Fruit fly (Drosophila melanogaster): ENCODE results near the gene CG14341.

Gene CG14341

DNA sequence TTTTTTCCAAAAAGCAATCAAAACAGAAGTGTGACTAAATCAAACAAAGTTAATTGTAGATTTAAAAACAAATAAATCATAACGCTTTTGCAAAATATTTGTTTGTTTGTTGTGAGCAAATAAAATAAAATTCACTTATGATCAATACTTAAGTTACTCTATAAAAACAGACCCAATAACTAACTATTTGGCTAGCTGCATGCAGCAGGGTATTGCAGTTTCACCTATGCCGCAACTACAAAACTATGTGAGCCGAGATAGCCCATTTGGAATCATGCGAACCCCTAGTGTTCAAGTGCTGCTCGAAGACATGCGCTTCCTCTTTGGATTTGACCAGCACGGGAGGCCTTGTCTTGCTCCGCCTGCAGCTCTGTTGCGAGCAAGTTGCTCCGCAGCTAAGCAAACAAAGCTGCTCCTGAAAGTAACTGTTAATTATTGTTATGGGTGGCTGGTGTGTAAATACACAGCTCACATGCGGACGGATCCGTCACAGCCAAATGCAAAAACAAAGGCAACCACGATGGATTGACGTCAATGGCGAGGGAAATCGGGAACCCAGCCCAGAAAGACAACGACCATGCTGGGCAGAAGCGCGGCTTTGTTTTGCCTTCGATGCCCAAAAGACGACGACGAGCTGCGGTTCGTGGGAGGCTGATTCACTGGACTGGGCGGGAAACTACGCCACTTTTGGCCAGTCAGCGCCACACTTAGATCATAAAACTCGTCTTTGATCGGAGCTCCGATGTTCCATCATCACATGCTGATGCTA is 44.2 kb upstream of the CG14341 start:
- TF ChIP-seq Ets98B (GFP tag; IDR thresholded peaks at IDR 0.05) (no peak), Pif1B (GFP tag; optimal IDR thresholded peaks at IDR 0.05) (no peak), CG13204 (GFP tag; optimal IDR thresholded peaks at IDR 0.05) (no peak), CG9948 (tag; optimal IDR thresholded peaks at IDR 0.05) (no peak), CG8159 (tag; optimal IDR thresholded peaks at IDR 0.05) (no peak), rn (GFP tag; IDR thresholded peaks at IDR 0.05) (no peak), fd96Ca (GFP tag; IDR thresholded peaks at IDR 0.05) (no peak), CG32121 (GFP tag; IDR thresholded peaks at IDR 0.05) (no peak), Snoo (tag; optimal IDR thresholded peaks at IDR 0.05) (no peak), CG10348 (GFP tag; IDR thresholded peaks at IDR 0.05) (no peak), gl (tag; optimal IDR thresholded peaks at IDR 0.05) (no peak)

DNA sequence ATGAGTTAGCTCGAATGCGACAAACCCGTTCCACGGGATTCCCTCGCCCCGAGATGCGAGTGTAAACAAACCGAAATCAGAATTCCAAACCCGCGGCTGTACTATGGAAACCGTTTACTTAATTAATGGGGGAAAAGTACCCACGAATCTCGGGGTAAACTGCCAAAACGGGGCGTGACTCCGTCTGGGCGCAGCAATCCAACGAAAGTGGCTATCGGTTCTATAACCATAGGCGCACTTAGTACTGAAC is 43.7 kb upstream of the CG14341 start:
- TF ChIP-seq EcR (GFP tag; optimal IDR thresholded peaks at IDR 0.05) (no peak), CG12605 (GFP tag; IDR thresholded peaks at IDR 0.05) (no peak), Snoo (tag; optimal IDR thresholded peaks at IDR 0.05) (no peak), rn (GFP tag; IDR thresholded peaks at IDR 0.05) (no peak), Pif1B (GFP tag; optimal IDR thresholded peaks at IDR 0.05) (no peak), CG8301 (tag; optimal IDR thresholded peaks at IDR 0.05) (no peak), CG14655 (GFP tag; optimal IDR thresholded peaks at IDR 0.05) (no peak), CG9948 (tag; optimal IDR thresholded peaks at IDR 0.05) (no peak), Pif1A (GFP tag; optimal IDR thresholded peaks at IDR 0.05) (no peak), D1 (tag; optimal IDR thresholded peaks at IDR 0.05) (no peak), CG4496 (GFP tag; IDR thresholded peaks at IDR 0.05) (no peak), CG15710 (tag; optimal IDR thresholded peaks at IDR 0.05) (no peak)

DNA sequence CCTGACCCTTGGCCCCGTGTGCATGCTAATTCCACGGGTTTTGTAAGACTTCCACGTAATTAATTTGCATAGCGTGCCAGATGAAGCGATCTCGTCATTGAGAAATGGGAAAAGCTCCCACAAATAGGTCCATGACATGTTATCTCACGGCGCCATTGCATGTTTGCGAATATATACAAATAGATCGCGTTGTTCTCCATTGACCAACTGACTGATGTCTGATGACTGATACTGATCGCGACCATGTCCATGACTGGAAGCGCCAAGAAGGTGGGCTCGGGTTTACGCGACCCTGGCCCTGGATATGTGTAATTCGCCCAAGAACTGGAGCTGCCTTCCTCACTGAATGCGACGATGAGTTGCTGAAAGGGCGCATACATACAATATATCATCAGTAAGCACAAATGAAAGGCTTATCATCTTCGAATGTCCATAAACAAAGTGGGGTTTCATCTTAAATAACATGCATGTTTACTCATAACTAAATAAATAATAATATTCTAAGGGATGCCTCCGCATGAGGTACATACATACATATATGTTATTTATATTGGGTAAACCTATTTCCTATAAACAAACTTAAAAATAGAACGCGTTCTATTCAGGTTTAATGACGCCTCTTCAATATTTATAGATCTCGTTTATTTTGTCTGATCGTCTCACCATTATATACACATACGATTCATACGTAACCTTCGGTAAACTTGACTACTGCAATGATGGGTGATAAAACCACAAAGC is 43.1 kb upstream of the CG14341 start:
- no peak for TF ChIP-seq CG4496 (GFP tag; IDR thresholded peaks at IDR 0.05)
- peak; percentile 70 for TF ChIP-seq EcR (GFP tag; optimal IDR thresholded peaks at IDR 0.05)

DNA sequence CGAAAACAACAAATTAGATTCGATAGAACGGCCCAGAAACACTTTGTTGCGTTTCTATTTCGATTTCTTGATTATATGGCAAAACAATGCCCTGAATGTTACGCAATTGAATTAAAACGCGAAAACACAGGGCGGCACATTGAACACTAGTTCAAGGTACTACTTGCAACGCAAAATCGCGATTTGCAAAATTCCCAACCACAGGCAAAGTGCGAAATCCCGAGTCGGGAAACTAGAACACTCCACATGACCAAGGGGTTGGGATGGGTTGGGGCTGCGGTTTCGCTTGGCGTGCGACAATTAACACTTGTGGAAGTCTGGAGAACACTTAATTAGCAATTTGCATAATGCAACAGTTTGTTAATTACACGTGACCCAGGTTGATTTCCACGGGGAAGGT is 42.0 kb upstream of the CG14341 start:
- TF ChIP-seq CG32121 (GFP tag; IDR thresholded peaks at IDR 0.05) (no peak), CG15710 (tag; optimal IDR thresholded peaks at IDR 0.05) (no peak), CG8159 (tag; optimal IDR thresholded peaks at IDR 0.05) (no peak), CG34367 (tag; optimal IDR thresholded peaks at IDR 0.05) (no peak)

DNA sequence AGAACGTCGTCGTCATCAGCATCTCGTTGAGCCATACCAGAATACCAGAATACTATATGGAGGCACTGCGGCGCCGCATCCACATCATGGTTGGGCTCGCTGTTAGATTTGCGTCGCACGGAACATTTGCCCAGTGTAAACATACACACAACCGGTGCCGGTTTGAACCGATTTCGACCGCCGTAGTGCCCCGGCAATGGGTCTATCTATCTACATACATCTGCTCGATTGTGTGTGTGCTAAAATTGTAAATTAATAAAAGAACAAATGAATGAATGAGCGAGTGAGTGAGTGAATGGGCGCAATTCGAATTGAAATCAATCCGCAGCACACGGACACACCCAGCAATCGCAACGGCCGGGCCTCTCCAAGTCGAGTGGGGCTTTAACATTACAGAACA is 40.9 kb upstream of the CG14341 start:
- TF ChIP-seq CG9948 (tag; optimal IDR thresholded peaks at IDR 0.05): no peak
- no peak for TF ChIP-seq CG10348 (GFP tag; IDR thresholded peaks at IDR 0.05)
- peak; percentile 25; the same call in 1 of the 3 replicates for TF ChIP-seq CG4496 (GFP tag; IDR thresholded peaks at IDR 0.05)
- TF ChIP-seq CG12605 (GFP tag; IDR thresholded peaks at IDR 0.05): 0 out of 2 replicates have a peak, but pooled peaks have one; percentile 18

DNA sequence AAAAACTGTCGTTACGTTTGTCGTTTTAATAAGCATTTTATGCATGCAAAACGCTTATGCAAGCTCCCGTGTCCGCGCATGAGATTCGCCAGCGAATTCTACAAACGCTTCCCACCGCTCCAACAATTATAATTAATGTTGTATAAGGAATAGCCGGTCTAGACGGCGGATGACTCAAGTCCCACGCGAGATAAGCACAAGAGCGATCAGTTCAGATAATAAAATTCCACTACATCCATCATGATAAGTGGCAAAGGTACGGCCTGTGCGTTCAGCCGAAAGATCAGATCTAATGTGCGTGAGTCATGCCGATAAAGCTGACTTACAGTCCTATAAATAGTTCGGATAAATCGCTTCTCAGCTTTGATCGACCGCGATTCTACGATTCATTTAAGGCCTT is 39.8 kb upstream of the CG14341 start:
- TF ChIP-seq CG10348 (GFP tag; IDR thresholded peaks at IDR 0.05) (no peak), rn (GFP tag; IDR thresholded peaks at IDR 0.05) (no peak), CG17806 (tag; optimal IDR thresholded peaks at IDR 0.05) (no peak), CG8159 (tag; optimal IDR thresholded peaks at IDR 0.05) (no peak), gl (tag; optimal IDR thresholded peaks at IDR 0.05) (no peak), CG15710 (tag; optimal IDR thresholded peaks at IDR 0.05) (no peak), Snoo (tag; optimal IDR thresholded peaks at IDR 0.05) (no peak), Pif1A (GFP tag; optimal IDR thresholded peaks at IDR 0.05) (no peak), EcR (GFP tag; optimal IDR thresholded peaks at IDR 0.05) (no peak), CG4496 (GFP tag; IDR thresholded peaks at IDR 0.05) (no peak), CG13204 (GFP tag; optimal IDR thresholded peaks at IDR 0.05) (no peak), Ets98B (GFP tag; IDR thresholded peaks at IDR 0.05) (no peak), Pif1B (GFP tag; optimal IDR thresholded peaks at IDR 0.05) (no peak), fd96Ca (GFP tag; IDR thresholded peaks at IDR 0.05) (no peak), CG8301 (tag; optimal IDR thresholded peaks at IDR 0.05) (no peak), CG32121 (GFP tag; IDR thresholded peaks at IDR 0.05) (no peak)

DNA sequence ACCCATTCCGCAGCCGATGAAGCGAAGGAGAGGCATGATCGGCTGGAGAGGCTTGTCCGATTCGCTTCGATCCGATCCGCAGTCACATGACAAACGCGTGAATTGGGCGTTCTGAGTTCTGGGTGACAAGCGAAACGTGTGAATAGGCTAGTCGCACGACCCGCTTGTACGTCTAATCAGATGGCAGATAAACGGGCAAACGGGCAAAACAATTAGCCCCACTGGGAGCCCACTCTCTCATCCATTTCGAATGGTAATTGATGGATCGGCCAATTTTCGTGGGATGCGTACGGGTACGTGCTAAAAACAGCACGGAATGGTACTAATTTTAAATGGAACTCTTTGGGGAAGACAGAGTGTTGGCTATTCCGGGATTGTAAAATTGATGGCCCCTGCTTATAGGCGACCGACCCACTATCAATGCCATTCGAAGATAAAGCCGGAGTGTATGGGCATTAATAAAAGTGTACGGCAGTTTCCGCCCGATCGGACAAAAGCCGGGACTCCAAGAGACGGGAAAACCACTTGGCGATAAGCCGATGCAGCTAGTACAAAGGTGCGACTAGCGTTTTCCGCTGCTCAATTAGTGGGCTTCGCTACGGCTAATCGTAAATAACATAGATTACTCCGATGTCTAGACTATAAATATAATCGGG is 38.7 kb upstream of the CG14341 start:
- no peak for TF ChIP-seq CG12605 (GFP tag; IDR thresholded peaks at IDR 0.05)
- TF ChIP-seq EcR (GFP tag; optimal IDR thresholded peaks at IDR 0.05): no peak
- TF ChIP-seq Snoo (tag; optimal IDR thresholded peaks at IDR 0.05): no peak
- no peak for TF ChIP-seq CG17806 (tag; optimal IDR thresholded peaks at IDR 0.05)
- TF ChIP-seq CG8301 (tag; optimal IDR thresholded peaks at IDR 0.05): no peak
- no peak for TF ChIP-seq gl (tag; optimal IDR thresholded peaks at IDR 0.05)
- TF ChIP-seq CG9948 (tag; optimal IDR thresholded peaks at IDR 0.05): no peak
- TF ChIP-seq fd96Ca (GFP tag; IDR thresholded peaks at IDR 0.05): no peak
- TF ChIP-seq CG14655 (GFP tag; optimal IDR thresholded peaks at IDR 0.05): no peak

Measured in whole organism, pupa.